Fruit fly (Drosophila melanogaster) whole organism, embryonic: ENCODE data around the gene FBXO11.
A peak's percentile ranks its signal among the peaks of the same experiment; 100 is the strongest.

Experiments used
- B-H2 ChIP-seq: fragments of 200-800 bp; sonication (Bioruptor generic); optimal IDR thresholded peaks from 2 replicates; lab custom pipeline; 2018; ENCODE audit warnings: missing biosample characterization, mild to moderate bottlenecking, missing genetic modification characterization
- CG10209 ChIP-seq: fragments of 200-800 bp; sonication (Bioruptor generic); optimal IDR thresholded peaks from 3 replicates; lab custom pipeline; 2017; ENCODE audit warnings: missing biosample characterization, mild to moderate bottlenecking, missing genetic modification characterization, missing genetic modification reagents
- CG10267 ChIP-seq: fragments of 200-800 bp; sonication (Bioruptor generic); optimal IDR thresholded peaks from 2 replicates; lab custom pipeline; 2018; ENCODE audit warnings: missing biosample characterization, mild to moderate bottlenecking, missing genetic modification characterization, moderate library complexity
- CG10565 ChIP-seq: fragments of 200-800 bp; sonication (Bioruptor generic); optimal IDR thresholded peaks from 3 replicates; lab custom pipeline; 2016; ENCODE audit warnings: missing biosample characterization, mild to moderate bottlenecking, missing genetic modification characterization
- CG10654 ChIP-seq: fragments of 200-800 bp; sonication (Bioruptor generic); optimal IDR thresholded peaks from 2 replicates; lab custom pipeline; 2016; ENCODE audit warnings: missing biosample characterization, missing genetic modification characterization
- CG12104 ChIP-seq: fragments of 200-800 bp; sonication (Bioruptor generic); optimal IDR thresholded peaks from 3 replicates; lab custom pipeline; 2016; ENCODE audit warnings: missing biosample characterization, missing genetic modification characterization
- CG12942 ChIP-seq: fragments of 200-800 bp; sonication (Bioruptor generic); optimal IDR thresholded peaks from 3 replicates; lab custom pipeline; 2016; ENCODE audit warnings: missing biosample characterization, missing genetic modification characterization
- CG13775 ChIP-seq: fragments of 200-800 bp; sonication (Bioruptor generic); optimal IDR thresholded peaks from 3 replicates; lab custom pipeline; 2017; ENCODE audit warnings: missing biosample characterization, mild to moderate bottlenecking, missing genetic modification characterization
- CG14710 ChIP-seq: fragments of 200-800 bp; sonication (Bioruptor generic); optimal IDR thresholded peaks from 3 replicates; lab custom pipeline; 2019; ENCODE audit warnings: missing biosample characterization, mild to moderate bottlenecking, missing genetic modification characterization, moderate library complexity
- CG16779 ChIP-seq: fragments of 200-800 bp; sonication (Bioruptor generic); IDR thresholded peaks from 2 replicates; pipeline ENCODE4 v1.3.6; 2022; ENCODE audit warnings: missing biosample characterization, missing genetic modification characterization
- CG17328 ChIP-seq: fragments of 200-800 bp; sonication (Bioruptor generic); IDR thresholded peaks from 2 replicates; pipeline ENCODE4 v1.3.6; 2022; ENCODE audit warnings: missing biosample characterization, missing genetic modification characterization
- CG17802 ChIP-seq: fragments of 200-800 bp; sonication (Bioruptor generic); optimal IDR thresholded peaks from 2 replicates; lab custom pipeline; 2018; ENCODE audit warnings: missing biosample characterization, mild to moderate bottlenecking, missing genetic modification characterization, moderate library complexity
- CG17829 ChIP-seq: fragments of 200-800 bp; optimal IDR thresholded peaks from 2 replicates; lab custom pipeline; 2019; ENCODE audit warnings: missing biosample characterization, mild to moderate bottlenecking, missing genetic modification characterization, moderate library complexity
- CG1792 ChIP-seq: fragments of 200-800 bp; sonication (Bioruptor generic); optimal IDR thresholded peaks from 2 replicates; lab custom pipeline; 2016; ENCODE audit warnings: missing biosample characterization, missing genetic modification characterization
- CG2129 ChIP-seq: fragments of 200-800 bp; sonication (Bioruptor generic); IDR thresholded peaks from 2 replicates; pipeline ENCODE4 v1.3.6; 2022; ENCODE audit warnings: missing biosample characterization, missing genetic modification characterization; ENCODE audit not compliant: partially characterized antibody
- CG31224 ChIP-seq: fragments of 200-800 bp; sonication (Bioruptor generic); IDR thresholded peaks from 2 replicates; pipeline ENCODE4 v1.3.6; 2022; ENCODE audit warnings: missing biosample characterization, missing genetic modification characterization
- CG3847 ChIP-seq: fragments of 200-800 bp; sonication (Bioruptor generic); IDR thresholded peaks from 2 replicates; pipeline ENCODE4 v1.3.6; 2022; ENCODE audit warnings: missing biosample characterization, missing genetic modification characterization
- CG4617 ChIP-seq: fragments of 200-800 bp; sonication (Bioruptor generic); optimal IDR thresholded peaks from 3 replicates; lab custom pipeline; 2016; ENCODE audit warnings: missing biosample characterization, missing genetic modification characterization, borderline replicate concordance
- CG4707 ChIP-seq: fragments of 200-800 bp; sonication (Bioruptor generic); optimal IDR thresholded peaks from 2 replicates; lab custom pipeline; 2018; ENCODE audit warnings: missing biosample characterization, mild to moderate bottlenecking, missing genetic modification characterization, moderate library complexity
- CG7271 ChIP-seq: fragments of 200-800 bp; sonication (Bioruptor generic); optimal IDR thresholded peaks from 2 replicates; lab custom pipeline; 2018; ENCODE audit warnings: missing biosample characterization, mild to moderate bottlenecking, missing genetic modification characterization, moderate library complexity
- CG8478 ChIP-seq: fragments of >200 bp; optimal IDR thresholded peaks from 2 replicates; lab custom pipeline; 2018
- CG8924 ChIP-seq: fragments of 200-800 bp; optimal IDR thresholded peaks from 3 replicates; lab custom pipeline; 2019; ENCODE audit warnings: missing biosample characterization, mild to moderate bottlenecking, missing genetic modification characterization, moderate library complexity
- Chrac-16 ChIP-seq: fragments of 200-800 bp; sonication (Bioruptor generic); optimal IDR thresholded peaks from 3 replicates; lab custom pipeline; 2016; ENCODE audit warnings: missing biosample characterization, missing genetic modification characterization
- Gug ChIP-seq: fragments of 200-800 bp; sonication (Bioruptor generic); IDR thresholded peaks from 4 replicates; pipeline ENCODE4 v1.3.6; 2022; ENCODE audit warnings: missing biosample characterization, missing genetic modification characterization
- HLHmδ ChIP-seq: fragments of 200-800 bp; sonication (Bioruptor generic); optimal IDR thresholded peaks from 2 replicates; lab custom pipeline; 2018; ENCODE audit warnings: missing biosample characterization, mild to moderate bottlenecking, missing genetic modification characterization, moderate library complexity
- HmgZ ChIP-seq: fragments of 200-800 bp; sonication (Bioruptor generic); optimal IDR thresholded peaks from 2 replicates; lab custom pipeline; 2018; ENCODE audit warnings: missing biosample characterization, mild to moderate bottlenecking, missing genetic modification characterization
- Hr3 ChIP-seq: fragments of 200-800 bp; sonication (Bioruptor generic); optimal IDR thresholded peaks from 3 replicates; lab custom pipeline; 2016; ENCODE audit warnings: missing biosample characterization, missing genetic modification characterization
- Hr51 ChIP-seq, 2 experiments: fragments of 200-800 bp; sonication (Bioruptor generic); optimal IDR thresholded peaks; 2 replicates in 1 of 2; 3 replicates in 1 of 2; lab custom pipeline; 2016 to 2018; ENCODE audit warnings: missing biosample characterization in 2 of 2, missing genetic modification characterization in 2 of 2, mild to moderate bottlenecking in 1 of 2, moderate library complexity in 1 of 2
- MTF-1 ChIP-seq: fragments of 200-800 bp; sonication (Bioruptor generic); optimal IDR thresholded peaks from 2 replicates; lab custom pipeline; 2018; ENCODE audit warnings: missing biosample characterization, mild to moderate bottlenecking, missing genetic modification characterization, borderline replicate concordance
- NC2β ChIP-seq: fragments of 200-800 bp; sonication (Bioruptor generic); optimal IDR thresholded peaks from 2 replicates; lab custom pipeline; 2016; ENCODE audit warnings: missing biosample characterization, missing genetic modification characterization
- Oaz ChIP-seq: fragments of 200-800 bp; sonication (Bioruptor generic); IDR thresholded peaks from 2 replicates; pipeline ENCODE4 v1.3.6; 2022; ENCODE audit warnings: missing biosample characterization, missing genetic modification characterization
- Oli ChIP-seq: fragments of 200-800 bp; sonication (Bioruptor generic); optimal IDR thresholded peaks from 2 replicates; lab custom pipeline; 2018; ENCODE audit warnings: missing biosample characterization, mild to moderate bottlenecking, missing genetic modification characterization, moderate library complexity
- bbx ChIP-seq: fragments of 200-800 bp; sonication (Bioruptor generic); IDR thresholded peaks from 2 replicates; pipeline ENCODE4 v1.3.6; 2022; ENCODE audit warnings: missing biosample characterization, missing genetic modification characterization; ENCODE audit not compliant: partially characterized antibody
- cad ChIP-seq: fragments of >200 bp; optimal IDR thresholded peaks from 2 replicates; lab custom pipeline; 2017; ENCODE audit warnings: missing biosample characterization, missing genetic modification characterization
- caup ChIP-seq: fragments of 200-800 bp; sonication (Bioruptor generic); optimal IDR thresholded peaks from 3 replicates; lab custom pipeline; 2017; ENCODE audit warnings: missing biosample characterization, mild to moderate bottlenecking, missing genetic modification characterization, moderate library complexity; ENCODE audit not compliant: severe bottlenecking
- fru ChIP-seq: fragments of >200 bp; optimal IDR thresholded peaks from 2 replicates; lab custom pipeline; 2017
- ftz-f1 ChIP-seq: fragments of 200-800 bp; sonication (Bioruptor generic); optimal IDR thresholded peaks from 2 replicates; lab custom pipeline; 2016; ENCODE audit warnings: missing biosample characterization, missing genetic modification characterization
- gro ChIP-seq: fragments of 200-800 bp; sonication (Bioruptor generic); optimal IDR thresholded peaks from 2 replicates; lab custom pipeline; 2016; ENCODE audit warnings: missing biosample characterization, missing genetic modification characterization
- gsb-n ChIP-seq: fragments of 200-800 bp; sonication (Bioruptor generic); optimal IDR thresholded peaks from 3 replicates; lab custom pipeline; 2018; ENCODE audit warnings: missing biosample characterization, mild to moderate bottlenecking, missing genetic modification characterization
- inv ChIP-seq: fragments of 200-800 bp; sonication (Bioruptor generic); IDR thresholded peaks from 2 replicates; pipeline ENCODE4 v1.3.6; 2022; ENCODE audit warnings: missing biosample characterization, missing genetic modification characterization; ENCODE audit not compliant: partially characterized antibody
- jing ChIP-seq: fragments of 200-800 bp; sonication (Bioruptor generic); optimal IDR thresholded peaks from 2 replicates; lab custom pipeline; 2018; ENCODE audit warnings: missing biosample characterization, mild to moderate bottlenecking, missing genetic modification characterization
- kay ChIP-seq: fragments of 200-800 bp; sonication (Bioruptor generic); optimal IDR thresholded peaks from 2 replicates; lab custom pipeline; 2016; ENCODE audit warnings: missing biosample characterization, missing genetic modification characterization
- mirr ChIP-seq: fragments of 200-800 bp; sonication (Bioruptor generic); optimal IDR thresholded peaks from 3 replicates; lab custom pipeline; 2018; ENCODE audit warnings: missing biosample characterization, mild to moderate bottlenecking, missing genetic modification characterization
- p53 ChIP-seq: fragments of 200-800 bp; sonication (Bioruptor generic); optimal IDR thresholded peaks from 2 replicates; lab custom pipeline; 2016; ENCODE audit warnings: missing biosample characterization, missing genetic modification characterization
- phol ChIP-seq: fragments of 200-800 bp; sonication (Bioruptor generic); optimal IDR thresholded peaks from 3 replicates; lab custom pipeline; 2018; ENCODE audit warnings: missing biosample characterization, mild to moderate bottlenecking, missing genetic modification characterization, moderate library complexity
- pita ChIP-seq: fragments of 200-800 bp; sonication (Bioruptor generic); optimal IDR thresholded peaks from 2 replicates; lab custom pipeline; 2017; ENCODE audit warnings: missing biosample characterization, mild to moderate bottlenecking, missing genetic modification characterization
- sd ChIP-seq: fragments of 200-800 bp; sonication (Bioruptor generic); optimal IDR thresholded peaks from 3 replicates; lab custom pipeline; 2018; ENCODE audit warnings: missing biosample characterization, mild to moderate bottlenecking, missing genetic modification characterization, moderate library complexity
- sr ChIP-seq: fragments of 200-800 bp; sonication (Bioruptor generic); IDR thresholded peaks from 3 replicates; pipeline ENCODE4 v1.3.6; 2022; ENCODE audit warnings: missing biosample characterization, missing genetic modification characterization
- vnd ChIP-seq: fragments of 200-800 bp; sonication (Bioruptor generic); IDR thresholded peaks from 3 replicates; pipeline ENCODE4 v1.3.6; 2022; ENCODE audit warnings: missing biosample characterization, missing genetic modification characterization; ENCODE audit not compliant: partially characterized antibody
- yki ChIP-seq: fragments of >200 bp; optimal IDR thresholded peaks from 3 replicates; lab custom pipeline; 2018
- zf30C ChIP-seq: fragments of 200-800 bp; sonication (Bioruptor generic); optimal IDR thresholded peaks from 3 replicates; lab custom pipeline; 2018; ENCODE audit warnings: missing biosample characterization, mild to moderate bottlenecking, missing genetic modification characterization

FBXO11 gene

DNA sequence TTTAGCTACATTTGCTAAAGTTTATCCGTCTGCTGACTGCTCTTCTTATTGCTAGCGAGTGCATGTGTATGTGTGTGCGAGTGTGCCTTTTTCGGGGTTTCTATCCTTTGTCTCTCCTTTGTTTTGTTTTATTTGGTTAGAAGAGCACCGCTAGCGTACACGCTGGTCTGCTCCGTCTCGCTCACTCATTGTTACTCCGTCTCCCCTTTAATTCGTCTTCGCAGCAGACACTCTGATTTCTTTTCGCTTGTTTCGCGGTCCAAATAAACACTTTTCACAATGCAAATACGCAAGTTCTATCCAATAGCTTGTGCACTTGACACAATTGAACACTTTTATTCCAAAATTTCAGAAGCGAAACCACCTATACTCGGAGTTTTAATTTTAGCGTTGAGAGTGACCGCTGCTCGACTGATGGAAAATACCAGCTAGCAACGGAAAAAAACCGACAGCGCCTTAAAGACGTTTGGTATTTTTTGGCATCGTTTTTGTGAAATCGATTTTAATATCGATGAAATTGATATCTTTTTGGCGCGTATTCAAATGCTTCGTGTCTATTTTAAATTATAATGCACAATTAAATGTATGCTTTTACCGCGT lies at the start of gene FBXO11 (continued):
- TF ChIP-seq zf30C: no peak
- TF ChIP-seq Hr51 (GFP tag; optimal IDR thresholded peaks at IDR 0.05; lab: Kevin White, UChicago): no peak
- TF ChIP-seq NC2β (GFP tag; lab: Kevin White, UChicago): peak; percentile 7
- no peak for TF ChIP-seq yki (lab: Kevin White, UChicago)
- TF ChIP-seq MTF-1 (GFP tag; lab: Kevin White, UChicago): no peak
- no peak for TF ChIP-seq Oaz (GFP tag; lab: Robert Waterston, UW)
- TF ChIP-seq CG17328 (GFP tag; lab: Robert Waterston, UW): no peak
- no peak for TF ChIP-seq CG31224 (GFP tag; lab: Robert Waterston, UW)
- peak; percentile 53 for TF ChIP-seq CG10267
- no peak for TF ChIP-seq phol (tag; lab: Kevin White, UChicago)
- TF ChIP-seq CG10565 (GFP tag; lab: Kevin White, UChicago): no peak
- TF ChIP-seq caup (GFP tag; lab: Kevin White, UChicago): peak; percentile 15
- peak; percentile 11 for TF ChIP-seq CG17829 (tag; lab: Kevin White, UChicago)
- no peak for TF ChIP-seq fru (lab: Kevin White, UChicago)
- no peak for TF ChIP-seq kay (GFP tag; lab: Kevin White, UChicago)
- TF ChIP-seq inv: peak; percentile 27; the same call in 1 of the 2 replicates
- TF ChIP-seq p53 (GFP tag; lab: Kevin White, UChicago): no peak
- no peak for TF ChIP-seq CG16779 (GFP tag; lab: Robert Waterston, UW)
- peak; percentile 34 for TF ChIP-seq HmgZ
- TF ChIP-seq jing (GFP tag; lab: Kevin White, UChicago): no peak
- no peak for TF ChIP-seq Chrac-16 (GFP tag; lab: Kevin White, UChicago)
- TF ChIP-seq HLHmδ (GFP tag; lab: Kevin White, UChicago): no peak
- TF ChIP-seq CG12104 (GFP tag; lab: Kevin White, UChicago): no peak
- TF ChIP-seq Gug (GFP tag; lab: Robert Waterston, UW): no peak
- TF ChIP-seq vnd: 0 out of 3 replicates have a peak, but pooled peaks have one; percentile 24
- TF ChIP-seq gro: peak; percentile 62
- TF ChIP-seq CG8478 (lab: Kevin White, UChicago): peak; percentile 95
- TF ChIP-seq CG8924 (tag; lab: Kevin White, UChicago): peak; percentile 89
- no peak for TF ChIP-seq B-H2
- TF ChIP-seq cad (GFP tag; lab: Kevin White, UChicago): no peak
- TF ChIP-seq CG17802 (tag; lab: Kevin White, UChicago): no peak
- TF ChIP-seq CG13775 (GFP tag; lab: Kevin White, UChicago): no peak
- peak; percentile 100 for TF ChIP-seq CG4617 (GFP tag; lab: Kevin White, UChicago)
- no peak for TF ChIP-seq Oli
- no peak for TF ChIP-seq CG4707 (GFP tag; lab: Kevin White, UChicago)
- no peak for TF ChIP-seq ftz-f1 (GFP tag; lab: Kevin White, UChicago)
- TF ChIP-seq CG2129: no peak
- no peak for TF ChIP-seq sr
- TF ChIP-seq CG7271 (tag; lab: Kevin White, UChicago): no peak
- no peak for TF ChIP-seq mirr (GFP tag; lab: Kevin White, UChicago)
- no peak for TF ChIP-seq gsb-n (tag; lab: Kevin White, UChicago)
- TF ChIP-seq bbx (GFP tag; lab: Robert Waterston, UW): peak; percentile 22; the same call in 1 of the 2 replicates
- TF ChIP-seq CG1792 (GFP tag; lab: Kevin White, UChicago): no peak
- TF ChIP-seq Hr3 (GFP tag; lab: Kevin White, UChicago): no peak
- no peak for TF ChIP-seq CG10654 (GFP tag; lab: Kevin White, UChicago)
- peak; percentile 36 for TF ChIP-seq CG14710 (tag; lab: Kevin White, UChicago)
- TF ChIP-seq CG10209 (GFP tag; lab: Kevin White, UChicago): no peak
- TF ChIP-seq pita: no peak
- no peak for TF ChIP-seq sd (tag; lab: Kevin White, UChicago)
- TF ChIP-seq CG3847: no peak
- TF ChIP-seq CG12942 (GFP tag; lab: Kevin White, UChicago): no peak
